Worm (Caenorhabditis elegans): Measurements from ENCODE around the gene Y51H7BR.4.

DNA sequence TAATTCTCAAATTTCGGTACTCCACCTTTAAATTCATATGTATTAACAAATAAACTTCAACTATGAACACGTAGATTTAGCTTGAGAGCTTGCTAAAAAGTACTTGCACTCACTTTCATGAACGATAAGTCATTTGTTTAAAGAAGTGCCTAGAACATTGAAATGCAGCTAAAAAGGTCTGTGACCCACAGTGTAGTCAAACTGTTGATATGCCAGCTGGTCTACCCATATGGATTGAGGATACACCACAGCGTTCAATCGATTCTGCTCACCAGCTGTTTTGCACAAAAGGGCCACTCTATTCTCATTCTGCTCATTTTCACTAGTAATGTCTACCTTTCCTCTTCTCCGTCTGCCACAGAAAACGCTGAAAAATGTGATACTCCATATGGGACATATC, 6.8 kb downstream of the Y51H7BR.4 start, which contains the start of gene fbxb-43:
- TF ChIP-seq nhr-111 (GFP tag; optimal IDR thresholded peaks at IDR 0.05) (no peak), hif-1 (tag; optimal IDR thresholded peaks at IDR 0.05) (no peak), nhr-77 (tag; optimal IDR thresholded peaks at IDR 0.05) (no peak), sdz-12 (GFP tag; optimal IDR thresholded peaks at IDR 0.05) (no peak), nhr-10 (tag; optimal IDR thresholded peaks at IDR 0.05) (no peak), dmd-8 (GFP tag; IDR thresholded peaks at IDR 0.05) (no peak), lsy-2 (tag; optimal IDR thresholded peaks at IDR 0.05) (no peak), skn-1 (tag; optimal IDR thresholded peaks at IDR 0.05) (no peak), egl-27 (tag; optimal IDR thresholded peaks at IDR 0.05) (no peak), gei-8 (GFP tag; optimal IDR thresholded peaks at IDR 0.05) (no peak), unc-62 (GFP tag; optimal IDR thresholded peaks at IDR 0.05 in 1 of 2) (no peak), unc-62 (tag; optimal IDR thresholded peaks at IDR 0.05) (no peak), Y75B8A.6 (GFP tag; IDR thresholded peaks at IDR 0.05) (no peak), lir-3 (tag; optimal IDR thresholded peaks at IDR 0.05) (no peak), aly-2 (tag; optimal IDR thresholded peaks at IDR 0.05) (no peak)
